Worm (Caenorhabditis elegans): Measurements from ENCODE around the gene F52C9.3.

Gene F52C9.3

DNA sequence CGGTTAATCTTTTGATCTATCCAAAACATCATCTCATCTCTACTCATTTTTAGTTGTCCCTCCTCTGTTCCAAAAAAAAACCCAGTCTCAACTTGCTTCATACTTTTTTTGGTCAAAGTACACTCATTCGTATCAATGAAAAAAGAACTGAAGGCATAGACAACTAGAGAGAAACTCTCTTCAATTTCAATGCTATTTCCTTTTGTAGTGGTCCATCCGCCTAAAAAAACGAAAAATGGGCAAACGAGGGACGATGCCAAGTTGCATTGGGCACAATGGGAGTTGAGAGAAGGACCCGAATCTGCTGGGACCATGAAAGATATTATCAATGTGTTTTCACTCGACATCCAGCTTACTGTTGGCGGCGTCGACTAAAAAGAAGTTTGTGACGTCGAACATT is 41.5 kb upstream of the F52C9.3 start:
- TF ChIP-seq mec-3 (tag; optimal IDR thresholded peaks at IDR 0.05; ENCODE audit: borderline replicate concordance) (no peak), pag-3 (tag; optimal IDR thresholded peaks at IDR 0.05; ENCODE audit: borderline replicate concordance) (no peak), pat-9 (tag; optimal IDR thresholded peaks at IDR 0.05) (no peak), fkh-6 (tag; optimal IDR thresholded peaks at IDR 0.05) (no peak), ttx-3 (tag; optimal IDR thresholded peaks at IDR 0.05) (no peak), pha-2 (tag; optimal IDR thresholded peaks at IDR 0.05) (no peak), hlh-8 (tag; optimal IDR thresholded peaks at IDR 0.05) (no peak), gmeb-2 (tag; optimal IDR thresholded peaks at IDR 0.05) (no peak), T23F11.4 (GFP tag; optimal IDR thresholded peaks at IDR 0.05) (no peak), ceh-31 (tag; optimal IDR thresholded peaks at IDR 0.05) (no peak), Y22D7AL.16 (tag; optimal IDR thresholded peaks at IDR 0.05) (no peak)

DNA sequence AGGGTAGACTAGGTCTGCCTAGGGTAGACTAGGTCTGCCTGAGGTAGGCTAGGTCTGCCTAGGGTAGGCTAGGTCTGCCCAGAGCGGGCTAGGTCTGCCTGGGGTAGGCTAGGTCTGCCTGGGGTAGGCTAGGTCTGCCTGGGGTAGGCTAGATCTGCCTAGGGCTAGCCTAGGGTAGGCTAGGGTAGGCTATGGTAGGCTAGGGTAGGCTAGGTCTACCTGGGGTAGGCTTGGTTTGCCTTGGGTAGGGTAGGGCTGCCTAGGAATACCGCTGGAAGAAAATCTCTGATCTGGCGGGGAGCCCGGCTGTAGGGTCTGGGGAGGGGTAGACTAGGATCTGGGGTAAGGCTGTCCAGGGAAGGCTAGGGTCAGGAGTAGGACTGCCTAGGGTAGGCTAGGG is 36.2 kb upstream of the F52C9.3 start:
- TF ChIP-seq ceh-45 (GFP tag; IDR thresholded peaks at IDR 0.05), result no peak
- TF ChIP-seq ceh-24 (tag; optimal IDR thresholded peaks at IDR 0.05), result no peak
- TF ChIP-seq ceh-18 (tag; optimal IDR thresholded peaks at IDR 0.05), result no peak
- TF ChIP-seq fkh-10 (GFP tag; optimal IDR thresholded peaks at IDR 0.05), result no peak
- TF ChIP-seq sox-4 (tag; optimal IDR thresholded peaks at IDR 0.05), result no peak
- TF ChIP-seq nhr-11 (tag; optimal IDR thresholded peaks at IDR 0.05), result no peak
- no peak for TF ChIP-seq nfya-1 (tag; optimal IDR thresholded peaks at IDR 0.05)
- TF ChIP-seq hlh-6 (tag; optimal IDR thresholded peaks at IDR 0.05), result no peak

DNA sequence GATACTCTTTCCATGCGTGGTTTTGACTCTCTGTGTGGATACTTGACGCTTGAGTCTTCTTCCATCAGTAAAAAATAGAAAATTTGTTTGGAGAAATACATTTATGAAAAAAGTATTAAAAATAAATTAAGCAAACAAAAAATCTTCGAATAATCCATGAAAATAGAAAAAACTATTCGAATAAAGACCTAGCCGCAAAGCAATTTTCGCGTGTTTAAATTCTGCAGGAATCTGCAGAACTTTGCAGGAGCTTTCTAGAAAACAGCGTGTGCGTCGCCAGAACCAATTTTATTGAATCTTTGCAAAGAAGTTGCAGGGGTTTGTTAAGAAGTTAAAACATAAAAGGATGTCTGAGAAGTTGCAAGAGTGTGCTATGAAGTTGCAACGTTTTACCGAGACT is 35.5 kb upstream of the F52C9.3 start, which contains the start of gene ZC395.11:
Gene ZC395.11 (minus strand): TSS at position 101 of the 400 bp plus-strand sequence.
- TF ChIP-seq ttx-3 (tag; optimal IDR thresholded peaks at IDR 0.05), result no peak
- no peak for TF ChIP-seq sox-4 (tag; optimal IDR thresholded peaks at IDR 0.05)
- no peak for TF ChIP-seq ceh-24 (tag; optimal IDR thresholded peaks at IDR 0.05)
- no peak for TF ChIP-seq ceh-45 (GFP tag; IDR thresholded peaks at IDR 0.05)
- TF ChIP-seq K09A11.1 (tag; optimal IDR thresholded peaks at IDR 0.05; ENCODE audit: insufficient read depth), result no peak
- TF ChIP-seq ets-4 (tag; optimal IDR thresholded peaks at IDR 0.05), result no peak
- TF ChIP-seq nfya-1 (tag; optimal IDR thresholded peaks at IDR 0.05), result no peak
- TF ChIP-seq unc-86 (tag; optimal IDR thresholded peaks at IDR 0.05), result no peak
- TF ChIP-seq syd-9 (tag; optimal IDR thresholded peaks at IDR 0.05), result no peak
- no peak for TF ChIP-seq pax-1 (tag; optimal IDR thresholded peaks at IDR 0.05)

DNA sequence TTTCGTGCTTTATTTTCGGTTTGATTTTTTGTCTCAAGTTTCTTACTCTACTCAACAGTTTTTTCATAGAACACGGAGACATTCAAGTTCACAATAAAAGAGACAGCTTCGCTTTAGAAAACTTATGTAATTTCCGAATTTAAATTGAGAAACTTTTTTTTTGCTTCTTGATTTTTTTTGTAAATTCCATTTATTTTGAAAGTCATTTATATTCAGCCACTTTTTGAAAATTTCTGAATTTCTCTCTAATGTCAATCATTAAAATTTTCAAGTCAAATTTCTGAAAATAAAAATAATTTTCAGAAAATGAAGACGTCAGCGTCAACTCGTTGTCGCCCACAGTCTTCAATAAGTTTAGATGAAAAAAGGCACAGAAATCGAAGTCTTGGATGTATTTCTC is 33.8 kb upstream of the F52C9.3 start, which contains the start of gene T15B12.1:
Gene T15B12.1 (plus strand): TSS at position 301 of the 400 bp plus-strand sequence.
- no peak for TF ChIP-seq ama-1 (optimal IDR thresholded peaks at IDR 0.05)
- TF ChIP-seq tbx-7 (tag; optimal IDR thresholded peaks at IDR 0.05), result no peak

DNA sequence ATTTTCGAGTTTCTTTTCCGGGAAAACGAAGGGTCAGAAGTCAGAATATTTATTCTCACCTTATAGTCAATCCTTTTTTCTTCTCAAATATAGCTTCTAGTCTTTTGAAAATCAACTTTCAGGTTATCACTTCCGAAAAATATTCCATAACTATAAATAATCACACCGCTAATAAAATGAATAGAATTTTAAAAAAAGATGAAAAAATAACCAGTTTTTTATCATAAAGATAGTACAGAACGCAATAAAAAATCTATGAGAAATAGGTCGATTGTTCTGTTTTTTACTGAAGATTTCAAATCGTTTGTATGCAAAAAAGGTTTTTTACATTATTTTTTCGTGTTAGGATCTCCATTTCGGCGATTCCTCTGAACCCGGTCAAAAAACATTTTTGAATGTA is 31.5 kb upstream of the F52C9.3 start:
- TF ChIP-seq fkh-6 (tag; optimal IDR thresholded peaks at IDR 0.05) (no peak), pha-4 (tag; optimal IDR thresholded peaks at IDR 0.05) (no peak), unc-55 (GFP tag; optimal IDR thresholded peaks at IDR 0.05) (no peak), ceh-31 (tag; optimal IDR thresholded peaks at IDR 0.05) (no peak), gmeb-2 (tag; optimal IDR thresholded peaks at IDR 0.05) (no peak), syd-9 (tag; optimal IDR thresholded peaks at IDR 0.05) (no peak), ceh-19 (GFP tag; optimal IDR thresholded peaks at IDR 0.05) (no peak), elt-4 (tag; optimal IDR thresholded peaks at IDR 0.05) (no peak), unc-86 (tag; optimal IDR thresholded peaks at IDR 0.05) (no peak), hlh-13 (GFP tag; optimal IDR thresholded peaks at IDR 0.05) (no peak), dve-1 (tag; optimal IDR thresholded peaks at IDR 0.05) (no peak), pat-9 (tag; optimal IDR thresholded peaks at IDR 0.05) (no peak), hlh-8 (tag; optimal IDR thresholded peaks at IDR 0.05) (no peak), eyg-1 (tag; optimal IDR thresholded peaks at IDR 0.05) (no peak), rnt-1 (tag; optimal IDR thresholded peaks at IDR 0.05) (no peak), ceh-6 (GFP tag; optimal IDR thresholded peaks at IDR 0.05) (no peak), nhr-232 (tag; optimal IDR thresholded peaks at IDR 0.05) (no peak), tbx-2 (tag; optimal IDR thresholded peaks at IDR 0.05) (no peak), ceh-22 (tag; optimal IDR thresholded peaks at IDR 0.05) (no peak), C38D4.7 (GFP tag; optimal IDR thresholded peaks at IDR 0.05) (no peak)
